Fruit fly (Drosophila melanogaster) whole organism, embryonic: ENCODE measurements around the gene CG33784.

Source experiments
- Abd-B ChIP-seq: fragments of 200-800 bp; sonication (Bioruptor generic); optimal IDR thresholded peaks from 2 replicates; lab custom pipeline; 2018; ENCODE audit warnings: missing biosample characterization, mild to moderate bottlenecking, missing genetic modification characterization, moderate library complexity
- Bdp1 ChIP-seq: fragments of 200-800 bp; sonication (Bioruptor generic); optimal IDR thresholded peaks from 3 replicates; lab custom pipeline; 2016; ENCODE audit warnings: missing biosample characterization, missing genetic modification characterization
- CG10209 ChIP-seq: fragments of 200-800 bp; sonication (Bioruptor generic); optimal IDR thresholded peaks from 3 replicates; lab custom pipeline; 2017; ENCODE audit warnings: missing biosample characterization, mild to moderate bottlenecking, missing genetic modification characterization, missing genetic modification reagents
- CG1024 ChIP-seq: fragments of 200-800 bp; sonication (Bioruptor generic); IDR thresholded peaks from 2 replicates; pipeline ENCODE4 v1.3.6; 2022; ENCODE audit warnings: missing biosample characterization, missing genetic modification characterization
- CG10543 ChIP-seq: fragments of 200-800 bp; sonication (Bioruptor generic); optimal IDR thresholded peaks from 3 replicates; lab custom pipeline; 2017; ENCODE audit warnings: missing biosample characterization, mild to moderate bottlenecking, missing genetic modification characterization, moderate library complexity
- CG15011 ChIP-seq: fragments of 200-800 bp; sonication (Bioruptor generic); optimal IDR thresholded peaks from 3 replicates; lab custom pipeline; 2018; ENCODE audit warnings: missing biosample characterization, mild to moderate bottlenecking, missing genetic modification characterization
- CG15479 ChIP-seq: fragments of 200-800 bp; sonication (Bioruptor generic); optimal IDR thresholded peaks from 3 replicates; lab custom pipeline; 2019; ENCODE audit warnings: missing biosample characterization, mild to moderate bottlenecking, missing genetic modification characterization, moderate library complexity
- CG18011 ChIP-seq: fragments of 200-800 bp; sonication (Bioruptor generic); optimal IDR thresholded peaks from 2 replicates; lab custom pipeline; 2017; ENCODE audit warnings: missing biosample characterization, missing genetic modification characterization, mild to moderate bottlenecking, moderate library complexity, missing genotype
- CG3407 ChIP-seq: fragments of 200-800 bp; sonication (Bioruptor generic); optimal IDR thresholded peaks from 2 replicates; lab custom pipeline; 2018; ENCODE audit warnings: missing biosample characterization, mild to moderate bottlenecking, missing genetic modification characterization
- CG3838 ChIP-seq: fragments of 200-800 bp; sonication (Bioruptor generic); optimal IDR thresholded peaks from 3 replicates; lab custom pipeline; 2016; ENCODE audit warnings: missing biosample characterization, missing genetic modification characterization
- CG4854 ChIP-seq: fragments of 200-800 bp; sonication (Bioruptor generic); optimal IDR thresholded peaks from 2 replicates; lab custom pipeline; 2016; ENCODE audit warnings: missing biosample characterization, missing genetic modification characterization, inconsistent platforms
- CG6654 ChIP-seq: fragments of 200-800 bp; sonication (Bioruptor generic); optimal IDR thresholded peaks from 2 replicates; lab custom pipeline; 2017; ENCODE audit warnings: missing biosample characterization, mild to moderate bottlenecking, missing genetic modification characterization
- CTCF ChIP-seq: fragments of 200-800 bp; sonication (Bioruptor generic); optimal IDR thresholded peaks from 2 replicates; lab custom pipeline; 2017; ENCODE audit warnings: missing biosample characterization, mild to moderate bottlenecking, missing genetic modification characterization, moderate library complexity
- Deaf1 ChIP-seq: fragments of 200-800 bp; optimal IDR thresholded peaks from 3 replicates; lab custom pipeline; 2019; ENCODE audit warnings: missing biosample characterization, mild to moderate bottlenecking, missing genetic modification characterization, moderate library complexity
- Dip2 ChIP-seq: fragments of 200-800 bp; sonication (Bioruptor generic); IDR thresholded peaks from 2 replicates; pipeline ENCODE4 v1.3.6; 2022; ENCODE audit warnings: missing biosample characterization, missing genetic modification characterization
- Dll ChIP-seq: fragments of 200-800 bp; sonication (Bioruptor generic); IDR thresholded peaks from 4 replicates; pipeline ENCODE4 v1.3.6; 2022; ENCODE audit warnings: missing biosample characterization, missing genetic modification characterization; ENCODE audit not compliant: partially characterized antibody
- Dp ChIP-seq: fragments of 200-800 bp; sonication (Bioruptor generic); optimal IDR thresholded peaks from 2 replicates; lab custom pipeline; 2018; ENCODE audit warnings: missing biosample characterization, mild to moderate bottlenecking, missing genetic modification characterization, moderate library complexity
- Ets97D ChIP-seq: fragments of 200-800 bp; sonication (Bioruptor generic); optimal IDR thresholded peaks from 3 replicates; lab custom pipeline; 2016; ENCODE audit warnings: missing biosample characterization, missing genetic modification characterization
- Fer1 ChIP-seq: fragments of 200-800 bp; sonication (Bioruptor generic); optimal IDR thresholded peaks from 2 replicates; lab custom pipeline; 2017; ENCODE audit warnings: missing biosample characterization, mild to moderate bottlenecking, missing genetic modification characterization
- Fer2 ChIP-seq: fragments of 200-800 bp; sonication (Bioruptor generic); optimal IDR thresholded peaks from 2 replicates; lab custom pipeline; 2018; ENCODE audit warnings: missing biosample characterization, mild to moderate bottlenecking, missing genetic modification characterization, moderate library complexity
- HLH4C ChIP-seq: fragments of 200-800 bp; sonication (Bioruptor generic); IDR thresholded peaks from 3 replicates; pipeline ENCODE4 v1.3.6; 2022; ENCODE audit warnings: missing biosample characterization, missing genetic modification characterization; ENCODE audit not compliant: partially characterized antibody
- MESR4 ChIP-seq: fragments of 200-800 bp; sonication (Bioruptor generic); optimal IDR thresholded peaks from 2 replicates; lab custom pipeline; 2018; ENCODE audit warnings: missing biosample characterization, mild to moderate bottlenecking, missing genetic modification characterization, moderate library complexity
- Nf-YB ChIP-seq: fragments of 200-800 bp; sonication (Bioruptor generic); optimal IDR thresholded peaks from 3 replicates; lab custom pipeline; 2019; ENCODE audit warnings: missing biosample characterization, mild to moderate bottlenecking, missing genetic modification characterization, moderate library complexity
- Nf-YC ChIP-seq: fragments of 200-800 bp; optimal IDR thresholded peaks from 3 replicates; lab custom pipeline; 2019; ENCODE audit warnings: missing biosample characterization, mild to moderate bottlenecking, missing genetic modification characterization, moderate library complexity
- Rfx ChIP-seq: fragments of 200-800 bp; sonication (Bioruptor generic); IDR thresholded peaks from 2 replicates; pipeline ENCODE4 v1.3.6; 2022; ENCODE audit warnings: missing biosample characterization, missing genetic modification characterization
- Rx ChIP-seq: fragments of 200-800 bp; sonication (Bioruptor generic); IDR thresholded peaks from 2 replicates; pipeline ENCODE4 v1.3.6; 2022; ENCODE audit warnings: missing biosample characterization, missing genetic modification characterization
- Sry-δ ChIP-seq: fragments of 200-800 bp; sonication (Bioruptor generic); optimal IDR thresholded peaks from 2 replicates; lab custom pipeline; 2016; ENCODE audit warnings: missing biosample characterization, missing genetic modification characterization
- Ssrp ChIP-seq: fragments of 200-800 bp; sonication (Bioruptor generic); optimal IDR thresholded peaks from 2 replicates; lab custom pipeline; 2018; ENCODE audit warnings: missing biosample characterization, mild to moderate bottlenecking, missing genetic modification characterization, moderate library complexity
- bigmax ChIP-seq: fragments of 200-800 bp; sonication (Bioruptor generic); optimal IDR thresholded peaks from 2 replicates; lab custom pipeline; 2018; ENCODE audit warnings: missing biosample characterization, mild to moderate bottlenecking, missing genetic modification characterization
- bowl ChIP-seq: fragments of 200-800 bp; sonication (Bioruptor generic); IDR thresholded peaks from 2 replicates; pipeline ENCODE4 v1.3.6; 2022; ENCODE audit warnings: missing biosample characterization, missing genetic modification characterization
- chn ChIP-seq: fragments of 200-800 bp; sonication (Bioruptor generic); optimal IDR thresholded peaks from 2 replicates; lab custom pipeline; 2016; ENCODE audit warnings: missing biosample characterization, missing genetic modification characterization
- corto ChIP-seq: fragments of 200-800 bp; sonication (Bioruptor generic); optimal IDR thresholded peaks from 2 replicates; lab custom pipeline; 2016; ENCODE audit warnings: missing biosample characterization, mild to moderate bottlenecking, missing genetic modification characterization, moderate library complexity
- crp ChIP-seq, 2 experiments: fragments of 200-800 bp; sonication (Bioruptor generic); optimal IDR thresholded peaks; 2 replicates in 1 of 2; 3 replicates in 1 of 2; lab custom pipeline; 2017; ENCODE audit warnings: missing biosample characterization in 2 of 2, missing genetic modification characterization in 2 of 2, mild to moderate bottlenecking in 1 of 2, moderate library complexity in 1 of 2
- dmrt11E ChIP-seq: fragments of 200-800 bp; sonication (Bioruptor generic); optimal IDR thresholded peaks from 3 replicates; lab custom pipeline; 2018; ENCODE audit warnings: missing biosample characterization, mild to moderate bottlenecking, missing genetic modification characterization, moderate library complexity
- eyg ChIP-seq: fragments of 200-800 bp; sonication (Bioruptor generic); optimal IDR thresholded peaks from 3 replicates; lab custom pipeline; 2016; ENCODE audit warnings: missing biosample characterization, missing genetic modification characterization
- fd3F ChIP-seq: fragments of 200-800 bp; sonication (Bioruptor generic); optimal IDR thresholded peaks from 2 replicates; lab custom pipeline; 2018; ENCODE audit warnings: missing biosample characterization, mild to moderate bottlenecking, missing genetic modification characterization, moderate library complexity
- gce ChIP-seq: fragments of 200-800 bp; sonication (Bioruptor generic); IDR thresholded peaks from 3 replicates; pipeline ENCODE4 v1.3.6; 2022; ENCODE audit warnings: missing biosample characterization, missing genetic modification characterization
- gfzf ChIP-seq: fragments of 200-800 bp; sonication (Bioruptor generic); optimal IDR thresholded peaks from 2 replicates; lab custom pipeline; 2016; ENCODE audit warnings: missing biosample characterization, mild to moderate bottlenecking, missing genetic modification characterization, moderate library complexity
- h ChIP-seq: fragments of >200 bp; optimal IDR thresholded peaks from 2 replicates; lab custom pipeline; 2017
- ham ChIP-seq: fragments of 200-800 bp; sonication (Bioruptor generic); IDR thresholded peaks from 2 replicates; pipeline ENCODE4 v1.3.6; 2022; ENCODE audit warnings: missing biosample characterization, missing genetic modification characterization
- hth ChIP-seq: fragments of >200 bp; optimal IDR thresholded peaks from 2 replicates; lab custom pipeline; 2017; ENCODE audit warnings: inconsistent platforms
- inv ChIP-seq: fragments of 200-800 bp; sonication (Bioruptor generic); IDR thresholded peaks from 2 replicates; pipeline ENCODE4 v1.3.6; 2022; ENCODE audit warnings: missing biosample characterization, missing genetic modification characterization; ENCODE audit not compliant: partially characterized antibody
- lov ChIP-seq, 2 experiments: fragments of 200-800 bp in 1 of 2; fragments of >200 bp in 1 of 2; sonication (Bioruptor generic) in 1 of 2; IDR thresholded peaks in 1 of 2; optimal IDR thresholded peaks in 1 of 2; 2 replicates in 1 of 2; 3 replicates in 1 of 2; pipeline versions ENCODE4 v1.3.6 to Lab custom; 2017 to 2022; ENCODE audit warnings: missing biosample characterization in 1 of 2, missing genetic modification characterization in 1 of 2
- mirr ChIP-seq: fragments of 200-800 bp; sonication (Bioruptor generic); optimal IDR thresholded peaks from 3 replicates; lab custom pipeline; 2018; ENCODE audit warnings: missing biosample characterization, mild to moderate bottlenecking, missing genetic modification characterization
- onecut ChIP-seq: fragments of 200-800 bp; sonication (Bioruptor generic); IDR thresholded peaks from 2 replicates; pipeline ENCODE4 v1.3.6; 2022; ENCODE audit warnings: missing biosample characterization, missing genetic modification characterization
- p53 ChIP-seq: fragments of 200-800 bp; sonication (Bioruptor generic); optimal IDR thresholded peaks from 2 replicates; lab custom pipeline; 2016; ENCODE audit warnings: missing biosample characterization, missing genetic modification characterization
- row ChIP-seq: fragments of 200-800 bp; sonication (Bioruptor generic); IDR thresholded peaks from 3 replicates; pipeline ENCODE4 v1.3.6; 2022; ENCODE audit warnings: missing biosample characterization, missing genetic modification characterization
- tgo ChIP-seq: fragments of 200-800 bp; sonication (Bioruptor generic); IDR thresholded peaks from 3 replicates; pipeline ENCODE4 v1.3.6; 2022; ENCODE audit warnings: missing biosample characterization, missing genetic modification characterization
- tll ChIP-seq, 2 experiments: fragments of 200-800 bp in 1 of 2; fragments of >200 bp in 1 of 2; sonication (Bioruptor generic) in 1 of 2; optimal IDR thresholded peaks; 2 replicates each; lab custom pipeline; 2017 to 2019; ENCODE audit warnings: missing biosample characterization in 2 of 2, missing genetic modification characterization in 2 of 2, mild to moderate bottlenecking in 1 of 2, moderate library complexity in 1 of 2
- trem ChIP-seq: fragments of 200-800 bp; optimal IDR thresholded peaks from 3 replicates; lab custom pipeline; 2019; ENCODE audit warnings: missing biosample characterization, mild to moderate bottlenecking, missing genetic modification characterization, moderate library complexity
- vnd ChIP-seq: fragments of 200-800 bp; sonication (Bioruptor generic); IDR thresholded peaks from 3 replicates; pipeline ENCODE4 v1.3.6; 2022; ENCODE audit warnings: missing biosample characterization, missing genetic modification characterization; ENCODE audit not compliant: partially characterized antibody

The CG33784 gene

dm6 chr3R:10045343-10045742 lies 22.4 kb upstream of the CG33784 start, which contains the start of the genes CG11722 and mtTFB2 (continued):
- TF ChIP-seq lov (optimal IDR thresholded peaks at IDR 0.05; lab: Kevin White, UChicago) = no peak
- TF ChIP-seq lov (GFP tag; IDR thresholded peaks at IDR 0.05; lab: Robert Waterston, UW) = no peak
- no peak for TF ChIP-seq CG6654 (GFP tag; lab: Kevin White, UChicago)
- TF ChIP-seq Dp (GFP tag; lab: Kevin White, UChicago) = peak; percentile 29
- no peak for TF ChIP-seq Ets97D (GFP tag; lab: Kevin White, UChicago)
- no peak for TF ChIP-seq Rx
- no peak for TF ChIP-seq eyg (GFP tag; lab: Kevin White, UChicago)
- no peak for TF ChIP-seq Abd-B (GFP tag; lab: Kevin White, UChicago)
- peak; percentile 72; the same call in 1 of the 2 replicates for TF ChIP-seq onecut (GFP tag; lab: Robert Waterston, UW)
- TF ChIP-seq trem (tag; lab: Kevin White, UChicago) = peak; percentile 10
- no peak for TF ChIP-seq Fer2 (tag; lab: Kevin White, UChicago)
- no peak for TF ChIP-seq CTCF (GFP tag; lab: Kevin White, UChicago)
- TF ChIP-seq Nf-YC (tag; lab: Kevin White, UChicago) = peak; percentile 82
- TF ChIP-seq vnd (GFP tag; lab: Robert Waterston, UW) = no peak
- TF ChIP-seq CG10543 (GFP tag; lab: Kevin White, UChicago) = no peak
- TF ChIP-seq CG3838 = no peak
- no peak for TF ChIP-seq gce (GFP tag; lab: Robert Waterston, UW)
- no peak for TF ChIP-seq h (lab: Kevin White, UChicago)
- no peak for TF ChIP-seq p53 (GFP tag; lab: Kevin White, UChicago)
- TF ChIP-seq CG15011 (GFP tag; lab: Kevin White, UChicago) = no peak
- TF ChIP-seq CG4854 (GFP tag; lab: Kevin White, UChicago) = no peak
- peak; percentile 49 for TF ChIP-seq Rfx (GFP tag; lab: Robert Waterston, UW)
- TF ChIP-seq crp (GFP tag; optimal IDR thresholded peaks at IDR 0.05; lab: Kevin White, UChicago) = peak; percentile 50 to 95
- no peak for TF ChIP-seq row (GFP tag; lab: Robert Waterston, UW)
- peak; percentile 72 for TF ChIP-seq Dll (GFP tag; lab: Robert Waterston, UW)
- peak; percentile 29 for TF ChIP-seq Sry-δ
- TF ChIP-seq Bdp1 (GFP tag; lab: Kevin White, UChicago) = no peak
- TF ChIP-seq bowl (GFP tag; lab: Robert Waterston, UW) = no peak
- TF ChIP-seq Ssrp (tag; lab: Kevin White, UChicago) = no peak
- TF ChIP-seq chn (GFP tag; lab: Kevin White, UChicago) = no peak
- TF ChIP-seq MESR4 (GFP tag; lab: Kevin White, UChicago) = peak; percentile 12
- TF ChIP-seq tll (GFP tag; optimal IDR thresholded peaks at IDR 0.05; lab: Kevin White, UChicago) = no peak
- peak; percentile 45 for TF ChIP-seq CG15479 (GFP tag; lab: Kevin White, UChicago)
- TF ChIP-seq Deaf1 (tag; lab: Kevin White, UChicago) = no peak
- TF ChIP-seq HLH4C = 0 out of 3 replicates have a peak, but pooled peaks have one; percentile 47
- peak; percentile 2 for TF ChIP-seq gfzf
- no peak for TF ChIP-seq CG1024 (GFP tag; lab: Robert Waterston, UW)
- no peak for TF ChIP-seq bigmax (GFP tag; lab: Kevin White, UChicago)
- TF ChIP-seq ham (GFP tag; lab: Robert Waterston, UW) = no peak
- no peak for TF ChIP-seq CG10209 (GFP tag; lab: Kevin White, UChicago)
- TF ChIP-seq CG3407 (GFP tag; lab: Kevin White, UChicago) = no peak
- TF ChIP-seq fd3F (GFP tag; lab: Kevin White, UChicago) = no peak
- TF ChIP-seq mirr (GFP tag; lab: Kevin White, UChicago) = no peak
- peak; percentile 73 for TF ChIP-seq Nf-YB
- TF ChIP-seq hth (lab: Kevin White, UChicago) = no peak
- peak; percentile 92 for TF ChIP-seq CG18011 (GFP tag; lab: Kevin White, UChicago)
- no peak for TF ChIP-seq corto (GFP tag; lab: Kevin White, UChicago)
- TF ChIP-seq Fer1 (GFP tag; lab: Kevin White, UChicago) = peak; percentile 36
- no peak for TF ChIP-seq tgo (GFP tag; lab: Robert Waterston, UW)
- TF ChIP-seq dmrt11E (tag; lab: Kevin White, UChicago) = no peak
- no peak for TF ChIP-seq Dip2 (GFP tag; lab: Robert Waterston, UW)
- TF ChIP-seq inv = no peak
